Worm (Caenorhabditis elegans): ENCODE results near the gene C34C12.2.

Gene C34C12.2

DNA sequence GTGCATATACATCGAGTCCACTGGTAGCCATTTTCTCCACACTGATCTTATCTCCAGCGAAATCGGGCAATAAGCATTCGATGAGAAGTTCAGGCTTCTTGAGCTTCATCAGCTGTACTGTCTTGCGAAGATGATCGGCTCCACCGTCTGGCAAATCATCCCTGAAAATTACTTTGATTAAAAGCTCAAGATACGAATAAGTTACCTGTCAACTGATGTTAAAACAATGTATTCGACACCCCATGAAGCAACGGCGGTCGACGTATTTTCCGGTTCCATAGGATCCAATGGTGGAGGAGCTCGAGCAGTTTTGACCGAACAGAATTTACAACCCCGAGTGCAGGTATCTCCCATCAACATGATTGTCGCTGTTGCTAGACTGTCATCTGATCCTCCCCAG is 50.7 kb downstream of the C34C12.2 start:
- no peak for TF ChIP-seq pqm-1 (tag; optimal IDR thresholded peaks at IDR 0.05)
- no peak for TF ChIP-seq lin-14 (GFP tag; optimal IDR thresholded peaks at IDR 0.05)
- TF ChIP-seq ceh-63 (GFP tag; optimal IDR thresholded peaks at IDR 0.05): no peak
- no peak for TF ChIP-seq efl-1 (optimal IDR thresholded peaks at IDR 0.05)
- TF ChIP-seq efl-1 (GFP tag; optimal IDR thresholded peaks at IDR 0.05 in 1 of 2): peak in 1 of 2 experiments; percentile 75
- no peak for TF ChIP-seq lin-35 (GFP tag; optimal IDR thresholded peaks at IDR 0.05)

DNA sequence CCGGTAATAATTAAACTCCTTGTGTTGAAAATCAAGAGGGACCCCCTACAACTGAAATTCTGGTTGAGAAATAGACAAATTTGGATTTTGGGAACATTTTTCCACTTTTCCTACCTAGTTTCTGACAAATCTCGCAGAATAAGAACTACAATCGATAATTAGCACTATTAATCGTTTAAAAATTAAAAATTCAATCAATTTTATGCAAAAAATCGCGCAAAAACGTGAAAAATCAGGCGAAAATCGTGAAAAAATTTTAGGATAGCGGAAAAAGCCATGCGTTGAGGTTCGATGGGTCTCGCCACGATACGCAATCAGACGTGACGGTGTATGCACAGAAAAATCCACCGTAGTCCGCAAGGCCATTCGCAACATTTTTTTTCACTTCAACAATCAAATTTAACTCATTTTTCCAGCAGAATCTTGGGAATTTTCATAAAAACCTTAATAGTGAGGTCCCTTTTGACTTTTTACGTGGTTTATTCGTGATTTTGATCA is 51.5 kb downstream of the C34C12.2 start, which contains the start of gene lias-1:
TSS of gene lias-1 (minus strand) at position 51 of the 498 bp plus-strand sequence.
- no peak for TF ChIP-seq C34B4.2 (tag; optimal IDR thresholded peaks at IDR 0.05)
- TF ChIP-seq lin-15B (tag; optimal IDR thresholded peaks at IDR 0.05): peak; percentile 81
- TF ChIP-seq mab-9 (GFP tag; IDR thresholded peaks at IDR 0.05): no peak
- TF ChIP-seq aha-1 (tag; optimal IDR thresholded peaks at IDR 0.05): no peak
- TF ChIP-seq nhr-12 (tag; optimal IDR thresholded peaks at IDR 0.05): no peak
- peak; percentile 50 for TF ChIP-seq ama-1 (optimal IDR thresholded peaks at IDR 0.05)
- peak; percentile 50 for TF ChIP-seq dsc-1 (tag; optimal IDR thresholded peaks at IDR 0.05)
- no peak for TF ChIP-seq elt-2 (tag; optimal IDR thresholded peaks at IDR 0.05)
- TF ChIP-seq sptf-1 (tag; optimal IDR thresholded peaks at IDR 0.05): no peak
- TF ChIP-seq xbp-1 (tag; optimal IDR thresholded peaks at IDR 0.05): peak; percentile 81
- TF ChIP-seq egl-27 (tag; optimal IDR thresholded peaks at IDR 0.05): peak in 1 of 2 experiments; percentile 39
- TF ChIP-seq nhr-85 (tag): peak; percentile 75
- TF ChIP-seq mef-2 (tag; optimal IDR thresholded peaks at IDR 0.05): no peak
- no peak for TF ChIP-seq unc-98 (GFP tag; IDR thresholded peaks at IDR 0.05)
- TF ChIP-seq efl-1 (optimal IDR thresholded peaks at IDR 0.05): peak; percentile 86 to 90
- peak; percentile 82 to 98 for TF ChIP-seq efl-1 (GFP tag; optimal IDR thresholded peaks at IDR 0.05 in 1 of 2)
- TF ChIP-seq Y116A8C.19 (tag; optimal IDR thresholded peaks at IDR 0.05; ENCODE audit: borderline replicate concordance): no peak
- no peak for TF ChIP-seq unc-62 (GFP tag; optimal IDR thresholded peaks at IDR 0.05)
- TF ChIP-seq lin-35 (GFP tag; optimal IDR thresholded peaks at IDR 0.05): peak; percentile 88 to 92
- TF ChIP-seq pag-3 (tag; optimal IDR thresholded peaks at IDR 0.05; ENCODE audit: borderline replicate concordance, insufficient read depth): no peak
- TF ChIP-seq lsy-2 (tag; optimal IDR thresholded peaks at IDR 0.05): peak; percentile 97 to 98
- TF ChIP-seq ceh-63 (GFP tag; optimal IDR thresholded peaks at IDR 0.05): no peak
- peak; percentile 82 for TF ChIP-seq isw-1 (GFP tag; IDR thresholded peaks at IDR 0.05)
- no peak for TF ChIP-seq ceh-90 (tag; optimal IDR thresholded peaks at IDR 0.05)
- peak; percentile 83 for TF ChIP-seq fkh-8 (tag; optimal IDR thresholded peaks at IDR 0.05)
- peak; percentile 15 for TF ChIP-seq nhr-237 (tag; optimal IDR thresholded peaks at IDR 0.05)
- no peak for TF ChIP-seq ets-5 (GFP tag; IDR thresholded peaks at IDR 0.05)
- TF ChIP-seq mep-1 (tag; optimal IDR thresholded peaks at IDR 0.05): peak; percentile 89
- peak; percentile 66 for TF ChIP-seq aly-2 (tag; optimal IDR thresholded peaks at IDR 0.05)
- peak; percentile 68 for TF ChIP-seq tbx-2 (tag; optimal IDR thresholded peaks at IDR 0.05)
- no peak for TF ChIP-seq alr-1 (tag; optimal IDR thresholded peaks at IDR 0.05; ENCODE audit: borderline replicate concordance)
- TF ChIP-seq fos-1 (tag; optimal IDR thresholded peaks at IDR 0.05): peak; percentile 70
- TF ChIP-seq nhr-84 (tag; optimal IDR thresholded peaks at IDR 0.05): no peak
- peak; percentile 91 for TF ChIP-seq C16A3.4 (tag; optimal IDR thresholded peaks at IDR 0.05)
- peak; percentile 83 for TF ChIP-seq nhr-71 (tag; optimal IDR thresholded peaks at IDR 0.05)
- no peak for TF ChIP-seq sox-4 (tag; optimal IDR thresholded peaks at IDR 0.05)
- TF ChIP-seq unc-130 (tag; optimal IDR thresholded peaks at IDR 0.05): peak; percentile 85
- TF ChIP-seq rnt-1 (tag; optimal IDR thresholded peaks at IDR 0.05): peak; percentile 87
- no peak for TF ChIP-seq grh-1 (GFP tag; IDR thresholded peaks at IDR 0.05)
- no peak for TF ChIP-seq lir-3 (tag; optimal IDR thresholded peaks at IDR 0.05; ENCODE audit: poor library complexity)
- TF ChIP-seq elt-3 (tag; optimal IDR thresholded peaks at IDR 0.05): peak in 3 of 6 experiments; percentile 36 to 83 (median 82)
- TF ChIP-seq mdl-1 (tag; optimal IDR thresholded peaks at IDR 0.05): peak in 1 of 2 experiments; percentile 81
- TF ChIP-seq ceh-8 (GFP tag; optimal IDR thresholded peaks at IDR 0.05): peak; percentile 19
- TF ChIP-seq nhr-90 (tag; optimal IDR thresholded peaks at IDR 0.05; ENCODE audit: poor library complexity): peak; percentile 61
- TF ChIP-seq blmp-1 (tag; optimal IDR thresholded peaks at IDR 0.05): peak; percentile 53
- TF ChIP-seq lin-39 (tag; optimal IDR thresholded peaks at IDR 0.05): no peak
- peak; percentile 69 for TF ChIP-seq nhr-20 (tag; optimal IDR thresholded peaks at IDR 0.05)
- TF ChIP-seq nhr-47 (tag; optimal IDR thresholded peaks at IDR 0.05): peak; percentile 83

Measured in whole organism, L1 larva.